Fruit fly (Drosophila melanogaster) whole organism, embryonic: ENCODE measurements around the gene tobi.

ENCODE experiments used
- CG10366 ChIP-seq: fragments of 200-800 bp; sonication (Bioruptor generic); IDR thresholded peaks from 2 replicates; pipeline ENCODE4 v1.3.6; 2022; ENCODE audit warnings: missing biosample characterization, missing genetic modification characterization
- CG10431 ChIP-seq: fragments of 200-800 bp; sonication (Bioruptor generic); optimal IDR thresholded peaks from 3 replicates; lab custom pipeline; 2018; ENCODE audit warnings: missing biosample characterization, mild to moderate bottlenecking, missing genetic modification characterization
- CG10565 ChIP-seq: fragments of 200-800 bp; sonication (Bioruptor generic); optimal IDR thresholded peaks from 3 replicates; lab custom pipeline; 2016; ENCODE audit warnings: missing biosample characterization, mild to moderate bottlenecking, missing genetic modification characterization
- CG12071 ChIP-seq: fragments of 200-800 bp; sonication (Bioruptor generic); optimal IDR thresholded peaks from 3 replicates; lab custom pipeline; 2018; ENCODE audit warnings: missing biosample characterization, mild to moderate bottlenecking, missing genetic modification characterization
- CG12391 ChIP-seq: fragments of 200-800 bp; sonication (Bioruptor generic); optimal IDR thresholded peaks from 3 replicates; lab custom pipeline; 2018; ENCODE audit warnings: missing biosample characterization, mild to moderate bottlenecking, missing genetic modification characterization, moderate library complexity
- CG13287 ChIP-seq: fragments of 200-800 bp; sonication (Bioruptor generic); IDR thresholded peaks from 2 replicates; pipeline ENCODE4 v1.3.6; 2022; ENCODE audit warnings: missing biosample characterization, missing genetic modification characterization; ENCODE audit not compliant: partially characterized antibody
- CG13296 ChIP-seq: fragments of 200-800 bp; sonication (Bioruptor generic); optimal IDR thresholded peaks from 3 replicates; lab custom pipeline; 2018; ENCODE audit warnings: missing biosample characterization, mild to moderate bottlenecking, missing genetic modification characterization
- CG13424 ChIP-seq: fragments of 200-800 bp; sonication (Bioruptor generic); optimal IDR thresholded peaks from 2 replicates; lab custom pipeline; 2019; ENCODE audit warnings: missing biosample characterization, mild to moderate bottlenecking, missing genetic modification characterization, moderate library complexity
- CG13894 ChIP-seq: fragments of 200-800 bp; sonication (Bioruptor generic); optimal IDR thresholded peaks from 3 replicates; lab custom pipeline; 2018; ENCODE audit warnings: missing biosample characterization, mild to moderate bottlenecking, missing genetic modification characterization, moderate library complexity
- CG16779 ChIP-seq: fragments of 200-800 bp; sonication (Bioruptor generic); IDR thresholded peaks from 2 replicates; pipeline ENCODE4 v1.3.6; 2022; ENCODE audit warnings: missing biosample characterization, missing genetic modification characterization
- CG2129 ChIP-seq: fragments of 200-800 bp; sonication (Bioruptor generic); IDR thresholded peaks from 2 replicates; pipeline ENCODE4 v1.3.6; 2022; ENCODE audit warnings: missing biosample characterization, missing genetic modification characterization; ENCODE audit not compliant: partially characterized antibody
- CG33213 ChIP-seq: fragments of 200-800 bp; sonication (Bioruptor generic); optimal IDR thresholded peaks from 3 replicates; lab custom pipeline; 2016; ENCODE audit warnings: missing biosample characterization, missing genetic modification characterization
- CG7745 ChIP-seq: fragments of 200-800 bp; sonication (Bioruptor generic); optimal IDR thresholded peaks from 2 replicates; lab custom pipeline; 2018; ENCODE audit warnings: missing biosample characterization, mild to moderate bottlenecking, missing genetic modification characterization, moderate library complexity
- CG9215 ChIP-seq: fragments of 200-800 bp; sonication (Bioruptor generic); IDR thresholded peaks from 2 replicates; pipeline ENCODE4 v1.3.6; 2022; ENCODE audit warnings: missing biosample characterization, missing genetic modification characterization
- CG9727 ChIP-seq: fragments of 200-800 bp; sonication (Bioruptor generic); optimal IDR thresholded peaks from 3 replicates; lab custom pipeline; 2017; ENCODE audit warnings: missing biosample characterization, mild to moderate bottlenecking, missing genetic modification characterization
- Dbx ChIP-seq: fragments of 200-800 bp; sonication (Bioruptor generic); IDR thresholded peaks from 3 replicates; pipeline ENCODE4 v1.3.6; 2022; ENCODE audit warnings: missing biosample characterization, missing genetic modification characterization
- Ets65A ChIP-seq: fragments of 200-800 bp; sonication (Bioruptor generic); peaks from one replicate; lab custom pipeline; 2016; ENCODE audit warnings: missing biosample characterization, missing genetic modification characterization
- Gsc ChIP-seq: fragments of 200-800 bp; sonication (Bioruptor generic); IDR thresholded peaks from 2 replicates; pipeline ENCODE4 v1.3.6; 2022; ENCODE audit warnings: missing biosample characterization, missing genetic modification characterization
- Gug ChIP-seq: fragments of 200-800 bp; sonication (Bioruptor generic); IDR thresholded peaks from 4 replicates; pipeline ENCODE4 v1.3.6; 2022; ENCODE audit warnings: missing biosample characterization, missing genetic modification characterization
- Hr78 ChIP-seq, 2 experiments: fragments of 200-800 bp in 1 of 2; fragments of >200 bp in 1 of 2; sonication (Bioruptor generic) in 1 of 2; optimal IDR thresholded peaks; 2 replicates each; lab custom pipeline; 2017 to 2019; ENCODE audit warnings: missing biosample characterization in 2 of 2, missing genetic modification characterization in 2 of 2, mild to moderate bottlenecking in 1 of 2, moderate library complexity in 1 of 2
- Jarid2 ChIP-seq: fragments of 200-800 bp; sonication (Bioruptor generic); optimal IDR thresholded peaks from 3 replicates; lab custom pipeline; 2017; ENCODE audit warnings: mild to moderate bottlenecking, missing biosample characterization, missing genetic modification reagents, missing genetic modification characterization
- Max ChIP-seq: fragments of 200-800 bp; sonication (Bioruptor generic); optimal IDR thresholded peaks from 2 replicates; lab custom pipeline; 2016; ENCODE audit warnings: missing biosample characterization, mild to moderate bottlenecking, missing genetic modification characterization
- NfI ChIP-seq: fragments of 200-800 bp; sonication (Bioruptor generic); optimal IDR thresholded peaks from 3 replicates; lab custom pipeline; 2018; ENCODE audit warnings: missing biosample characterization, mild to moderate bottlenecking, missing genetic modification characterization, moderate library complexity
- Oli ChIP-seq: fragments of 200-800 bp; sonication (Bioruptor generic); optimal IDR thresholded peaks from 2 replicates; lab custom pipeline; 2018; ENCODE audit warnings: missing biosample characterization, mild to moderate bottlenecking, missing genetic modification characterization, moderate library complexity
- PHDP ChIP-seq: fragments of 200-800 bp; sonication (Bioruptor generic); optimal IDR thresholded peaks from 3 replicates; lab custom pipeline; 2018; ENCODE audit warnings: missing biosample characterization, mild to moderate bottlenecking, missing genetic modification characterization, moderate library complexity
- Pdp1 ChIP-seq, 2 experiments: fragments of 200-800 bp; sonication (Bioruptor generic); optimal IDR thresholded peaks; 3 replicates each; lab custom pipeline; 2016; ENCODE audit warnings: missing biosample characterization in 2 of 2, missing genetic modification characterization in 2 of 2, mild to moderate bottlenecking in 1 of 2, moderate library complexity in 1 of 2
- Side ChIP-seq: fragments of 200-800 bp; sonication (Bioruptor generic); optimal IDR thresholded peaks from 2 replicates; lab custom pipeline; 2016; ENCODE audit warnings: missing biosample characterization, missing genetic modification characterization
- Taf1 ChIP-seq: fragments of 200-800 bp; sonication (Bioruptor generic); IDR thresholded peaks from 2 replicates; pipeline ENCODE4 v1.3.6; 2022; ENCODE audit warnings: missing biosample characterization, missing genetic modification characterization
- Xbp1 ChIP-seq: fragments of 200-800 bp; sonication (Bioruptor generic); optimal IDR thresholded peaks from 3 replicates; lab custom pipeline; 2016; ENCODE audit warnings: missing biosample characterization, mild to moderate bottlenecking, missing genetic modification characterization
- cad ChIP-seq: fragments of >200 bp; optimal IDR thresholded peaks from 2 replicates; lab custom pipeline; 2017; ENCODE audit warnings: missing biosample characterization, missing genetic modification characterization
- cas ChIP-seq: fragments of 200-800 bp; sonication (Bioruptor generic); IDR thresholded peaks from 2 replicates; pipeline ENCODE4 v1.3.6; 2022; ENCODE audit warnings: missing biosample characterization, missing genetic modification characterization
- cato ChIP-seq: fragments of 200-800 bp; sonication (Bioruptor generic); optimal IDR thresholded peaks from 2 replicates; lab custom pipeline; 2016; ENCODE audit warnings: missing biosample characterization, missing genetic modification characterization, borderline replicate concordance
- chinmo ChIP-seq: fragments of 200-800 bp; sonication (Bioruptor generic); IDR thresholded peaks from 4 replicates; pipeline ENCODE4 v1.3.6; 2022; ENCODE audit warnings: missing biosample characterization, missing genetic modification characterization; ENCODE audit not compliant: partially characterized antibody
- crp ChIP-seq, 2 experiments: fragments of 200-800 bp; sonication (Bioruptor generic); optimal IDR thresholded peaks; 2 replicates in 1 of 2; 3 replicates in 1 of 2; lab custom pipeline; 2017; ENCODE audit warnings: missing biosample characterization in 2 of 2, missing genetic modification characterization in 2 of 2, mild to moderate bottlenecking in 1 of 2, moderate library complexity in 1 of 2
- dimm ChIP-seq: fragments of 200-800 bp; sonication (Bioruptor generic); IDR thresholded peaks from 2 replicates; pipeline ENCODE4 v1.3.6; 2022; ENCODE audit warnings: missing biosample characterization, missing genetic modification characterization
- en ChIP-seq: fragments of 200-800 bp; sonication (Bioruptor generic); optimal IDR thresholded peaks from 2 replicates; lab custom pipeline; 2016; ENCODE audit warnings: missing biosample characterization, missing genetic modification characterization
- ftz-f1 ChIP-seq: fragments of 200-800 bp; sonication (Bioruptor generic); optimal IDR thresholded peaks from 2 replicates; lab custom pipeline; 2016; ENCODE audit warnings: missing biosample characterization, missing genetic modification characterization
- gem ChIP-seq: fragments of 200-800 bp; sonication (Bioruptor generic); optimal IDR thresholded peaks from 2 replicates; lab custom pipeline; 2019; ENCODE audit warnings: missing biosample characterization, mild to moderate bottlenecking, missing genetic modification characterization, moderate library complexity
- grau ChIP-seq: fragments of 200-800 bp; optimal IDR thresholded peaks from 3 replicates; lab custom pipeline; 2019; ENCODE audit warnings: missing biosample characterization, mild to moderate bottlenecking, missing genetic modification characterization, moderate library complexity
- knrl ChIP-seq: fragments of 200-800 bp; sonication (Bioruptor generic); IDR thresholded peaks from 3 replicates; pipeline ENCODE4 v1.3.6; 2022; ENCODE audit warnings: missing biosample characterization, missing genetic modification characterization; ENCODE audit not compliant: partially characterized antibody
- luna ChIP-seq: fragments of 200-800 bp; sonication (Bioruptor generic); optimal IDR thresholded peaks from 2 replicates; lab custom pipeline; 2016; ENCODE audit warnings: missing biosample characterization, missing genetic modification characterization
- mirr ChIP-seq: fragments of 200-800 bp; sonication (Bioruptor generic); optimal IDR thresholded peaks from 3 replicates; lab custom pipeline; 2018; ENCODE audit warnings: missing biosample characterization, mild to moderate bottlenecking, missing genetic modification characterization
- onecut ChIP-seq: fragments of 200-800 bp; sonication (Bioruptor generic); IDR thresholded peaks from 2 replicates; pipeline ENCODE4 v1.3.6; 2022; ENCODE audit warnings: missing biosample characterization, missing genetic modification characterization
- otp ChIP-seq: fragments of 200-800 bp; sonication (Bioruptor generic); IDR thresholded peaks from 3 replicates; pipeline ENCODE4, ENCODE4 v1.3.6; 2022; ENCODE audit warnings: missing biosample characterization, missing genetic modification characterization
- repo ChIP-seq: fragments of 200-800 bp; sonication (Bioruptor generic); optimal IDR thresholded peaks from 2 replicates; lab custom pipeline; 2016; ENCODE audit warnings: missing biosample characterization, missing genetic modification characterization
- sug ChIP-seq: fragments of 200-800 bp; optimal IDR thresholded peaks from 2 replicates; lab custom pipeline; 2019; ENCODE audit warnings: missing biosample characterization, mild to moderate bottlenecking, missing genetic modification characterization, moderate library complexity
- unc-4 ChIP-seq: fragments of 200-800 bp; sonication (Bioruptor generic); IDR thresholded peaks from 2 replicates; pipeline ENCODE4 v1.3.6; 2022; ENCODE audit warnings: missing biosample characterization, missing genetic modification characterization; ENCODE audit not compliant: partially characterized antibody
- vfl ChIP-seq: fragments of 200-800 bp; sonication (Bioruptor generic); optimal IDR thresholded peaks from 2 replicates; lab custom pipeline; 2016; ENCODE audit warnings: missing biosample characterization, missing genetic modification characterization
- zen2 ChIP-seq: fragments of 200-800 bp; sonication (Bioruptor generic); IDR thresholded peaks from 3 replicates; pipeline ENCODE4 v1.3.6; 2022; ENCODE audit warnings: missing biosample characterization, missing genetic modification characterization; ENCODE audit not compliant: partially characterized antibody
- zfh1 ChIP-seq: fragments of 200-800 bp; sonication (Bioruptor generic); IDR thresholded peaks from 3 replicates; pipeline ENCODE4 v1.3.6; 2022; ENCODE audit warnings: missing biosample characterization, missing genetic modification characterization

The tobi gene

dm6 chr3R:25320051-25320705, 26.5 kb downstream of the tobi start, which contains the start of gene CG10560 (continued):
- TF ChIP-seq CG9215: no peak
- no peak for TF ChIP-seq zen2 (GFP tag; lab: Robert Waterston, UW)
- TF ChIP-seq Gsc: no peak
- no peak for TF ChIP-seq ftz-f1 (GFP tag; lab: Kevin White, UChicago)
- TF ChIP-seq mirr: peak; percentile 30
- TF ChIP-seq CG7745: no peak
- no peak for TF ChIP-seq cad (GFP tag; lab: Kevin White, UChicago)
- no peak for TF ChIP-seq Taf1
- no peak for TF ChIP-seq NfI (GFP tag; lab: Kevin White, UChicago)
- no peak for TF ChIP-seq repo
- TF ChIP-seq CG13424 (tag; lab: Kevin White, UChicago): no peak
- no peak for TF ChIP-seq otp
- no peak for TF ChIP-seq Jarid2
- no peak for TF ChIP-seq CG2129 (GFP tag; lab: Robert Waterston, UW)
- TF ChIP-seq grau: no peak
- TF ChIP-seq zfh1 (GFP tag; lab: Robert Waterston, UW): no peak
- TF ChIP-seq sug (tag; lab: Kevin White, UChicago): peak; percentile 69
- TF ChIP-seq dimm: no peak
- no peak for TF ChIP-seq onecut
- no peak for TF ChIP-seq CG16779 (GFP tag; lab: Robert Waterston, UW)
- no peak for TF ChIP-seq Dbx
- TF ChIP-seq CG13296 (GFP tag; lab: Kevin White, UChicago): peak; percentile 46
- TF ChIP-seq crp (GFP tag; optimal IDR thresholded peaks at IDR 0.05; lab: Kevin White, UChicago): no peak
- TF ChIP-seq CG12071: peak; percentile 20
- no peak for TF ChIP-seq gem (tag; lab: Kevin White, UChicago)
- no peak for TF ChIP-seq CG33213 (GFP tag; lab: Kevin White, UChicago)
- TF ChIP-seq CG12391: no peak
- TF ChIP-seq Oli (tag; lab: Kevin White, UChicago): no peak
- no peak for TF ChIP-seq CG10431 (GFP tag; lab: Kevin White, UChicago)
- TF ChIP-seq PHDP: no peak
- TF ChIP-seq Xbp1 (GFP tag; lab: Kevin White, UChicago): no peak
- no peak for TF ChIP-seq CG10565
- no peak for TF ChIP-seq CG10366 (GFP tag; lab: Robert Waterston, UW)
- TF ChIP-seq CG13894 (tag; lab: Kevin White, UChicago): peak; percentile 67
- no peak for TF ChIP-seq CG13287
- TF ChIP-seq chinmo (GFP tag; lab: Robert Waterston, UW): no peak
- no peak for TF ChIP-seq CG9727 (GFP tag; lab: Kevin White, UChicago)
- no peak for TF ChIP-seq cato
- TF ChIP-seq Hr78 (GFP tag; optimal IDR thresholded peaks at IDR 0.05; lab: Kevin White, UChicago): no peak
- no peak for TF ChIP-seq unc-4 (GFP tag; lab: Robert Waterston, UW)
- TF ChIP-seq vfl (GFP tag; lab: Kevin White, UChicago): no peak
- TF ChIP-seq Max (GFP tag; lab: Kevin White, UChicago): no peak
- TF ChIP-seq Pdp1 (GFP tag; optimal IDR thresholded peaks at IDR 0.05; lab: Kevin White, UChicago): peak in 1 of 2 experiments; percentile 54
- TF ChIP-seq luna (GFP tag; lab: Kevin White, UChicago): no peak
- no peak for TF ChIP-seq knrl (GFP tag; lab: Robert Waterston, UW)
- no peak for TF ChIP-seq Side (GFP tag; lab: Kevin White, UChicago)
- no peak for TF ChIP-seq cas (GFP tag; lab: Robert Waterston, UW)
- no peak for TF ChIP-seq Ets65A
- TF ChIP-seq Gug (GFP tag; lab: Robert Waterston, UW): no peak
- no peak for TF ChIP-seq en (GFP tag; lab: Kevin White, UChicago)
